Worm (Caenorhabditis elegans) whole organism, L2 larva: ENCODE data around the gene cdk-1.

ENCODE experiments used
- egl-27 ChIP-seq: sonication (generic microtip); optimal IDR thresholded peaks from 3 replicates; lab custom pipeline; 2017; ENCODE audit warnings: missing biosample characterization, missing genetic modification reagents, missing genetic modification characterization
- mab-5 ChIP-seq: fragments of 150-350 bp; optimal IDR thresholded peaks from 2 replicates; lab custom pipeline; 2014; ENCODE audit warnings: missing biosample characterization, missing genetic modification characterization
- nhr-11 ChIP-seq: fragments of 150-350 bp; optimal IDR thresholded peaks from 2 replicates; lab custom pipeline; 2014; ENCODE audit warnings: missing biosample characterization, missing genetic modification characterization
- nhr-237 ChIP-seq: fragments of 150-350 bp; optimal IDR thresholded peaks from 2 replicates; lab custom pipeline; 2014; ENCODE audit warnings: missing biosample characterization, missing genetic modification characterization
- nhr-25 ChIP-seq: fragments of 150-350 bp; sonication (generic microtip); optimal IDR thresholded peaks from 3 replicates; lab custom pipeline; 2014; ENCODE audit warnings: missing biosample characterization, missing genetic modification characterization
- nhr-6 ChIP-seq: fragments of 150-350 bp; optimal IDR thresholded peaks from 2 replicates; lab custom pipeline; 2014; ENCODE audit warnings: missing biosample characterization, missing genetic modification characterization
- unc-62 ChIP-seq: fragments of 150-350 bp; optimal IDR thresholded peaks from 2 replicates; lab custom pipeline; 2014; ENCODE audit warnings: missing biosample characterization, missing genetic modification reagents, missing genetic modification characterization

DNA sequence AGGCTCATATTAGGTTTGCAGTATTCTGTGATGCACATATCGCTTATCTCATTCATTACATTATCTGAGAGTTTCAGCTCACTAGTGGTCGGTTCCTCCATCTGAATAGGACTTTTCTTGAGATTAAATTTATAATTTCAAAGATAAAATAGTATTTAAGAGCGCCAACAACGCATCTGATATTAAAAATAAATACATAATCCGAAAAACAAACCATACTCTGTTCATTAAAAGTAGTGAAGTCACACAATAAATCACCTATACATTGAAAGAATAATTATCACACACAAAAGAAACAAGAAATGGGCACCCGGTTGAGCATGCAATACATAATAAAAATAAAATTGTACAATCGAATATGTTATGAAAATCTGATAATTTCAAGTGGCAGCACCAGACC, 10.1 kb downstream of the cdk-1 start, which contains the start of gene vps-53:
- TF ChIP-seq nhr-237 (no peak), mab-5 (tag; lab: Kevin White, UChicago) (no peak), nhr-11 (no peak), egl-27 (no peak), nhr-25 (no peak), nhr-6 (no peak), unc-62 (GFP tag; lab: Kevin White, UChicago) (no peak)
